Fruit fly (Drosophila melanogaster): ENCODE data around the gene Rcd2.

DNA sequence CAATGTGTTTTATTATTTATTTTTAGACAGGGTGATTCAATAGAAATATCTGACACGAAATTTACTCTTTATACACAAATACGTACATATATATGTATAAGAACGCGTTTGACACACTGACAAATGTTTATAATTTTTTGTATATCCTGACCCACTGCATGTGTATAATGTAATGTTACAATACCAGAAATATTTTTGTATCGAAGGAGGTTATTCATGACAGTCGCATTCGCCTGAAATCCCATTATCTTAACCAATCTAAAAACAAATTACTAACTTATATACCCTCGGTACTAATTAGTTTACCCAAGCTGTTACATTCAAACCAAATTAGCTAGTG, 46.0 kb downstream of the Rcd2 start:
- TF ChIP-seq Crg-1 (GFP tag; optimal IDR thresholded peaks at IDR 0.05) (no peak), CG11617 (GFP tag; optimal IDR thresholded peaks at IDR 0.05) (no peak), Clk (GFP tag; optimal IDR thresholded peaks at IDR 0.05) (no peak), CG12768 (GFP tag; optimal IDR thresholded peaks at IDR 0.05) (no peak), CG1620 (GFP tag; optimal IDR thresholded peaks at IDR 0.05) (no peak), CG14711 (tag; optimal IDR thresholded peaks at IDR 0.05) (no peak), bab1 (GFP tag; optimal IDR thresholded peaks at IDR 0.05) (no peak), toe (GFP tag; optimal IDR thresholded peaks at IDR 0.05) (no peak)

All from whole organism, adult.